Fruit fly (Drosophila melanogaster) whole organism, adult: ENCODE data around the gene peg.

Experiments
- CG11617 ChIP-seq: fragments of 200-800 bp; sonication (Bioruptor generic); optimal IDR thresholded peaks from 2 replicates; lab custom pipeline; 2017; ENCODE audit warnings: mild to moderate bottlenecking, missing biosample characterization, missing genetic modification reagents, missing genetic modification characterization
- CG12768 ChIP-seq: fragments of 200-800 bp; sonication (Bioruptor generic); optimal IDR thresholded peaks from 2 replicates; lab custom pipeline; 2017; ENCODE audit warnings: missing biosample characterization, missing genetic modification characterization, mild to moderate bottlenecking, moderate library complexity, missing genetic modification reagents
- CG14711 ChIP-seq: fragments of 200-800 bp; sonication (Bioruptor generic); optimal IDR thresholded peaks from 2 replicates; lab custom pipeline; 2018; ENCODE audit warnings: missing biosample characterization, mild to moderate bottlenecking, missing genetic modification characterization, moderate library complexity
- CG1620 ChIP-seq: fragments of 200-800 bp; sonication (Bioruptor generic); optimal IDR thresholded peaks from 2 replicates; lab custom pipeline; 2016; ENCODE audit warnings: missing biosample characterization, missing genetic modification characterization
- CG33017 ChIP-seq: fragments of 200-800 bp; sonication (Bioruptor generic); optimal IDR thresholded peaks from 2 replicates; lab custom pipeline; 2018; ENCODE audit warnings: missing biosample characterization, mild to moderate bottlenecking, missing genetic modification characterization, moderate library complexity
- CG5204 ChIP-seq: fragments of 200-800 bp; sonication (Bioruptor generic); optimal IDR thresholded peaks from 2 replicates; lab custom pipeline; 2016; ENCODE audit warnings: missing biosample characterization, missing genetic modification characterization
- CG7101 ChIP-seq: fragments of 200-800 bp; sonication (Bioruptor generic); optimal IDR thresholded peaks from 2 replicates; lab custom pipeline; 2018; ENCODE audit warnings: missing biosample characterization, mild to moderate bottlenecking, missing genetic modification characterization, moderate library complexity
- Clk ChIP-seq: fragments of 200-800 bp; sonication (Bioruptor generic); optimal IDR thresholded peaks from 2 replicates; lab custom pipeline; 2017; ENCODE audit warnings: missing biosample characterization, missing genetic modification characterization
- Mnt ChIP-seq: fragments of 200-800 bp; sonication (Bioruptor generic); optimal IDR thresholded peaks from 2 replicates; lab custom pipeline; 2016; ENCODE audit warnings: missing biosample characterization, mild to moderate bottlenecking, missing genetic modification characterization
- bab1 ChIP-seq: fragments of 200-800 bp; sonication (Bioruptor generic); optimal IDR thresholded peaks from 3 replicates; lab custom pipeline; 2019; ENCODE audit warnings: missing biosample characterization, mild to moderate bottlenecking, missing genetic modification characterization, moderate library complexity
- kay ChIP-seq: fragments of 200-800 bp; sonication (Bioruptor generic); peaks from one replicate; lab custom pipeline; 2016; ENCODE audit warnings: missing biosample characterization, missing genetic modification characterization, borderline replicate concordance
- pad ChIP-seq: fragments of 200-800 bp; sonication (Bioruptor generic); optimal IDR thresholded peaks from 3 replicates; lab custom pipeline; 2017; ENCODE audit warnings: missing biosample characterization, missing genetic modification characterization, mild to moderate bottlenecking, moderate library complexity, missing genetic modification reagents
- toe ChIP-seq: fragments of 200-800 bp; sonication (Bioruptor generic); optimal IDR thresholded peaks from 2 replicates; lab custom pipeline; 2016; ENCODE audit warnings: missing biosample characterization, missing genetic modification characterization

dm6 chr3R:21019073-21019472 lies 4.9 kb downstream of the peg start:
- no peak for TF ChIP-seq Clk (GFP tag; lab: Kevin White, UChicago)
- TF ChIP-seq CG1620 (GFP tag; lab: Kevin White, UChicago) = no peak
- no peak for TF ChIP-seq Mnt (GFP tag; lab: Kevin White, UChicago)
- TF ChIP-seq CG14711 = no peak
- TF ChIP-seq CG5204 (GFP tag; lab: Kevin White, UChicago) = no peak
- no peak for TF ChIP-seq pad (GFP tag; lab: Kevin White, UChicago)
- TF ChIP-seq CG11617 = peak; percentile 28
- no peak for TF ChIP-seq bab1 (GFP tag; lab: Kevin White, UChicago)
- TF ChIP-seq CG33017 (tag; lab: Kevin White, UChicago) = peak; percentile 38
- peak; percentile 19 for TF ChIP-seq CG7101 (tag; lab: Kevin White, UChicago)
- TF ChIP-seq kay (GFP tag; lab: Kevin White, UChicago) = peak; percentile 82
- TF ChIP-seq toe (GFP tag; lab: Kevin White, UChicago) = no peak
- TF ChIP-seq CG12768 (GFP tag; lab: Kevin White, UChicago) = no peak
